Worm (Caenorhabditis elegans) whole organism, L3 larva: ENCODE data around the gene vgln-1.

Experiments used
- R02D3.7 ChIP-seq: fragments of 150-350 bp; optimal IDR thresholded peaks from 2 replicates; lab custom pipeline; 2014; ENCODE audit warnings: missing biosample characterization, missing genetic modification characterization
- ZK546.5 ChIP-seq: sonication (generic microtip); optimal IDR thresholded peaks from 2 replicates; lab custom pipeline; 2017; ENCODE audit warnings: missing biosample characterization, missing genetic modification characterization
- ceh-16 ChIP-seq: sonication (generic microtip); optimal IDR thresholded peaks from 2 replicates; lab custom pipeline; 2017; ENCODE audit warnings: missing biosample characterization, missing genetic modification characterization
- ceh-28 ChIP-seq: fragments of 150-350 bp; optimal IDR thresholded peaks from 2 replicates; lab custom pipeline; 2014; ENCODE audit warnings: missing biosample characterization, missing genetic modification reagents, missing genetic modification characterization
- ceh-9 ChIP-seq: sonication (generic microtip); optimal IDR thresholded peaks from 2 replicates; lab custom pipeline; 2018; ENCODE audit warnings: missing biosample characterization, missing genetic modification characterization
- daf-12 ChIP-seq: fragments of 150-350 bp; optimal IDR thresholded peaks from 2 replicates; lab custom pipeline; 2014; ENCODE audit warnings: missing biosample characterization, missing genetic modification reagents, missing genetic modification characterization
- egl-27 ChIP-seq: sonication (generic microtip); optimal IDR thresholded peaks from 4 replicates; lab custom pipeline; 2017; ENCODE audit warnings: missing biosample characterization, missing genetic modification reagents, missing genetic modification characterization
- egl-5 ChIP-seq: fragments of 150-350 bp; optimal IDR thresholded peaks from 2 replicates; lab custom pipeline; 2017; ENCODE audit warnings: missing biosample characterization, missing genetic modification reagents, missing genetic modification characterization, inconsistent platforms
- elt-1 ChIP-seq: fragments of 150-350 bp; optimal IDR thresholded peaks from 2 replicates; lab custom pipeline; 2014; ENCODE audit warnings: missing biosample characterization, missing genetic modification characterization
- elt-2 ChIP-seq: sonication (generic microtip); optimal IDR thresholded peaks from 2 replicates; lab custom pipeline; 2016; ENCODE audit warnings: missing genetic modification reagents, mild to moderate bottlenecking, missing genetic modification characterization, missing compliant biosample characterization
- fkh-10 ChIP-seq: sonication (generic microtip); optimal IDR thresholded peaks from 2 replicates; lab custom pipeline; 2017; ENCODE audit warnings: missing biosample characterization, missing genetic modification reagents, missing genetic modification characterization
- fkh-2 ChIP-seq: fragments of 150-350 bp; optimal IDR thresholded peaks from 2 replicates; lab custom pipeline; 2014; ENCODE audit warnings: missing biosample characterization, missing genetic modification reagents, missing genetic modification characterization
- fos-1 ChIP-seq: fragments of 150-350 bp; optimal IDR thresholded peaks from 2 replicates; lab custom pipeline; 2014; ENCODE audit warnings: missing biosample characterization, missing genetic modification characterization
- hmg-11 ChIP-seq: sonication (generic microtip); optimal IDR thresholded peaks from 2 replicates; lab custom pipeline; 2016; ENCODE audit warnings: missing genetic modification characterization, missing compliant biosample characterization
- jun-1 ChIP-seq: fragments of 150-350 bp; optimal IDR thresholded peaks from 2 replicates; lab custom pipeline; 2014; ENCODE audit warnings: missing biosample characterization, missing genetic modification reagents, missing genetic modification characterization
- lin-15B ChIP-seq: fragments of 150-350 bp; optimal IDR thresholded peaks from 2 replicates; lab custom pipeline; 2014; ENCODE audit warnings: missing biosample characterization, missing genetic modification characterization
- lin-39 ChIP-seq: fragments of 150-350 bp; optimal IDR thresholded peaks from 2 replicates; lab custom pipeline; 2018; ENCODE audit warnings: missing biosample characterization, missing genetic modification reagents, missing genetic modification characterization
- lsy-12 ChIP-seq: sonication (generic microtip); optimal IDR thresholded peaks from 2 replicates; lab custom pipeline; 2016; ENCODE audit warnings: mild to moderate bottlenecking, missing genetic modification characterization, missing compliant biosample characterization
- mdl-1 ChIP-seq: fragments of 150-350 bp; optimal IDR thresholded peaks from 2 replicates; lab custom pipeline; 2014; ENCODE audit warnings: missing biosample characterization, missing genetic modification characterization
- nfya-1 ChIP-seq: sonication (generic microtip); optimal IDR thresholded peaks from 2 replicates; lab custom pipeline; 2017; ENCODE audit warnings: missing genetic modification characterization, mild to moderate bottlenecking, missing compliant biosample characterization, antibody characterized with exemption, moderate library complexity; ENCODE audit not compliant: insufficient read depth
- nhr-11 ChIP-seq: fragments of 150-350 bp; optimal IDR thresholded peaks from 2 replicates; lab custom pipeline; 2014; ENCODE audit warnings: missing biosample characterization, missing genetic modification characterization
- nhr-12 ChIP-seq: fragments of 150-350 bp; optimal IDR thresholded peaks from 2 replicates; lab custom pipeline; 2014; ENCODE audit warnings: missing biosample characterization, missing genetic modification characterization
- nhr-23 ChIP-seq: fragments of 150-350 bp; optimal IDR thresholded peaks from 2 replicates; lab custom pipeline; 2014; ENCODE audit warnings: missing biosample characterization, missing genetic modification reagents, missing genetic modification characterization
- nhr-237 ChIP-seq: fragments of 150-350 bp; optimal IDR thresholded peaks from 2 replicates; lab custom pipeline; 2014; ENCODE audit warnings: missing biosample characterization, missing genetic modification characterization
- nhr-25 ChIP-seq: sonication (generic microtip); optimal IDR thresholded peaks from 2 replicates; lab custom pipeline; 2017; ENCODE audit warnings: missing biosample characterization, missing genetic modification characterization
- nhr-28 ChIP-seq: fragments of 150-350 bp; optimal IDR thresholded peaks from 2 replicates; lab custom pipeline; 2014; ENCODE audit warnings: missing biosample characterization, missing genetic modification characterization
- nhr-43 ChIP-seq: sonication (generic microtip); optimal IDR thresholded peaks from 2 replicates; lab custom pipeline; 2016; ENCODE audit warnings: mild to moderate bottlenecking, missing genetic modification characterization, missing compliant biosample characterization; ENCODE audit not compliant: poor library complexity, severe bottlenecking
- nhr-67 ChIP-seq: fragments of 150-350 bp; optimal IDR thresholded peaks from 2 replicates; lab custom pipeline; 2014; ENCODE audit warnings: missing biosample characterization, missing genetic modification characterization
- nhr-77 ChIP-seq: fragments of 150-350 bp; optimal IDR thresholded peaks from 2 replicates; lab custom pipeline; 2014; ENCODE audit warnings: missing biosample characterization, missing genetic modification characterization
- pha-4 ChIP-seq: fragments of 150-350 bp; optimal IDR thresholded peaks from 2 replicates; lab custom pipeline; 2014; ENCODE audit warnings: missing biosample characterization, missing genetic modification reagents, missing genetic modification characterization
- pqm-1 ChIP-seq: fragments of 150-350 bp; optimal IDR thresholded peaks from 2 replicates; lab custom pipeline; 2017; ENCODE audit warnings: missing biosample characterization, missing genetic modification characterization, inconsistent platforms
- tbx-2 ChIP-seq: sonication (generic microtip); optimal IDR thresholded peaks from 2 replicates; lab custom pipeline; 2016; ENCODE audit warnings: mild to moderate bottlenecking, missing genetic modification characterization, missing compliant biosample characterization
- unc-39 ChIP-seq: sonication (generic microtip); optimal IDR thresholded peaks from 4 replicates; lab custom pipeline; 2017; ENCODE audit warnings: missing biosample characterization, missing genetic modification characterization
- zag-1 ChIP-seq: fragments of 150-350 bp; optimal IDR thresholded peaks from 2 replicates; lab custom pipeline; 2014; ENCODE audit warnings: missing biosample characterization, missing genetic modification characterization
- ztf-11 ChIP-seq: fragments of 150-350 bp; optimal IDR thresholded peaks from 2 replicates; lab custom pipeline; 2014; ENCODE audit warnings: missing biosample characterization, missing genetic modification characterization
- ztf-4 ChIP-seq: fragments of 150-350 bp; optimal IDR thresholded peaks from 2 replicates; lab custom pipeline; 2014; ENCODE audit warnings: missing biosample characterization, missing genetic modification characterization

Gene vgln-1

DNA sequence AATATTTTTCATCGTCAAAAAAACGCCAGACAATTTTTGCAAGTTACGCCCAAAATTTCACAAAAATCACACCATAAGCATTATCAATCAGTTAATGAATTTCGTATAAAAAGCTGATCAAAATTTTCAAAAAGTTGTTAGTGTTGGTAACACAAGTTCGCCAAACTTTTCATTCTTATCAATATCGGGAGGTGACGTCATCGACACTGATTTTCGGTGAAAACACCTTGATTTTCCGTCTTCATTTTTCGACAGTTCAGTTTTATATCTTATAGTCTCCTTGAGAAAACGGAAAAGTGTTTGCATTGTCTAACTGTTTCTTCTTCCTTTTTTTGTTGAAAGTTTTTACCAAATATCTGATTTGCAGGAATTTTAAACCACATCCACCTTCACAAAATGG is 10.1 kb downstream of the vgln-1 start, which contains the start of gene C08H9.15:
Gene C08H9.15 (plus strand): TSS at position 368 of the 400 bp plus-strand sequence.
- TF ChIP-seq nhr-25 (peak; percentile 30), mdl-1 (no peak), nfya-1 (tag; lab: Kevin White, UChicago) (no peak)

DNA sequence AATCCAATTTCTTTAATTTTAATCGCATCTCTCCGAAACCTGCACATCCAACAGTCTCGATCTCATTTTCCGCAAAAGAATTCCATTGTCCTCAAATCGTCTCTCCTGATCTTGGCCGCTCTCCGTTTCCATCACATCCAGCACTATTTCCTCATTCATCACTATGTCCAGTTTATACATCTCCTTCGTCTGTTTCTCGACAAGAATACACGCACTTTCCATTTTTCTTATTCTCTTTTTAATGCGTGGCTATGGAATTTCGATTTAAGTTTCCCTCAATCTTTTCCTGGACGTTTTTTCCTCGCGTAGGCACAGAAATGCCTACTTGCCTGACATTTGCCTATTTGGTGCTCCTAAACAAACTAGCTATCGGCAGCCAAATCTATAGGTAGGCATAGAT is 11.1 kb downstream of the vgln-1 start:
- TF ChIP-seq nhr-43, result no peak
- TF ChIP-seq nfya-1 (tag; lab: Kevin White, UChicago), result no peak
- TF ChIP-seq nhr-25, result no peak
- peak; percentile 32 for TF ChIP-seq nhr-23 (tag; lab: Kevin White, UChicago)
- TF ChIP-seq unc-39, result no peak
- no peak for TF ChIP-seq ztf-11 (tag; lab: Kevin White, UChicago)
- no peak for TF ChIP-seq ztf-4 (tag; lab: Kevin White, UChicago)

DNA sequence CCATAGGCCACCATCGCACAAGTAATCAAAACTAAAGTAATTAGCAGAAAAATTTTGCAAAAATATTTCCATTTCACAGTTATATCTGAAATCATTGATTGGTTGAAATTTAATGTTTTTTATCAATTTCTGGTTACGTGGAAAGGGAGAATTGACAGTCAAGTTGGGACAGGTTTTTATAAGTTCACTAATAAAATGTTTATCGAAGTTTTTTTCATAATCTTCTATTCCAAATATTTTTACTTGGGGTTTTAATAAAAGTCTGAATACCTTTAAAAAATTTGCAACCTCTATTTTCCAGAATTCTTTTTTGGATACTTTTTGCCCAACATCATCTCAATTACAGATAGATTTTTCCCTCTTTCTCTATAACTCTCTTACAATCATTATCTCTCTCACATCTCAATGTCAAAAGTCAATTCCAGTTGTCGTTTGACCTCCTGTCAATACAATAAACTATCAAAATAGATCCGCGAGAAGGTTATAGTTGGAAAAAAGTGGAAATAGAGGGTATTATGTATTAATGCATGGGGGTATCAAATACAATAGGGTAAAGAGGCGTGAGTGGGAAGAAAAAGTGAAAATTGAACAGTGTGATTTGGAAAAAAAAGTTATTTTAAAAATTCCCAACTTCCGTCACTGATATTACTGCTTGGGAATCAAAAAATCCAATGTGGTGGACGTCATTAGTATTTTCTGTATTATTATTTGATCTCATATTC is 16.2 kb downstream of the vgln-1 start, which contains the start of the genes chil-2 and ctsa-3.2:
Gene chil-2 (minus strand): TSS at position 101 of the 722 bp plus-strand sequence.
Gene ctsa-3.2 (plus strand): TSS at position 672 of the 722 bp plus-strand sequence.
- TF ChIP-seq ceh-16 (no peak), egl-27 (tag; lab: Kevin White, UChicago) (no peak), nhr-237 (no peak), lin-39 (tag; lab: Kevin White, UChicago) (no peak), ceh-9 (tag; lab: Kevin White, UChicago) (no peak), tbx-2 (tag; lab: Kevin White, UChicago) (no peak), lin-15B (tag; lab: Kevin White, UChicago) (no peak), fos-1 (tag; lab: Kevin White, UChicago) (no peak), egl-5 (tag; lab: Kevin White, UChicago) (no peak), daf-12 (tag; lab: Kevin White, UChicago) (no peak), lsy-12 (tag; lab: Kevin White, UChicago) (no peak), pha-4 (tag; lab: Kevin White, UChicago) (no peak), pqm-1 (tag; lab: Kevin White, UChicago) (no peak), nhr-43 (no peak), unc-39 (no peak), nhr-11 (tag; lab: Kevin White, UChicago) (no peak), nfya-1 (tag; lab: Kevin White, UChicago) (no peak), elt-2 (tag; lab: Kevin White, UChicago) (no peak)

DNA sequence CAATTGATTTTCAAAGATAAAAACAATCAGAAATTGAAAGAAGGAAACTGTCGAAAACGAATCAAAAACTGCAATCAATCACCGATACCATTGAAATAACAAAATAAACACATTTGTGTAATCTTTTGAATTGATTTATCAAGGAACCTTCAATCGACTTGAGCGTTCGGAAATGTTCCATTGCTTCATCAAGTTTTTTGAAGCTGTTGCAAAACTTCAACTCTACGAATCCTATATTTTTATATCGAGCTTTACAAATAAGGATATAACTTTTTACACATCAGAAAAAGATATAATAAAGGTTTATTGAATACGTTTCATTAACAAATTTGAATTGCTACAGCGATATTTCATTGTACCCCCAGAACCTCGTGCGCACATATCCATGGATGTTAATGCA is 17.9 kb downstream of the vgln-1 start, which contains the start of gene chil-8:
Gene chil-8 (minus strand): TSS at position 101 of the 400 bp plus-strand sequence.
- TF ChIP-seq ceh-16 (no peak), fkh-10 (GFP tag; lab: Kevin White, UChicago) (no peak), pha-4 (tag; lab: Kevin White, UChicago) (no peak), nhr-11 (tag; lab: Kevin White, UChicago) (no peak), nhr-43 (no peak), ztf-11 (tag; lab: Kevin White, UChicago) (no peak), ceh-28 (tag; lab: Kevin White, UChicago) (no peak), fkh-2 (tag; lab: Kevin White, UChicago) (no peak), egl-5 (tag; lab: Kevin White, UChicago) (no peak), nhr-28 (tag; lab: Kevin White, UChicago) (no peak), mdl-1 (no peak), tbx-2 (tag; lab: Kevin White, UChicago) (no peak), nhr-77 (tag; lab: Kevin White, UChicago) (no peak), hmg-11 (tag; lab: Kevin White, UChicago) (no peak)

DNA sequence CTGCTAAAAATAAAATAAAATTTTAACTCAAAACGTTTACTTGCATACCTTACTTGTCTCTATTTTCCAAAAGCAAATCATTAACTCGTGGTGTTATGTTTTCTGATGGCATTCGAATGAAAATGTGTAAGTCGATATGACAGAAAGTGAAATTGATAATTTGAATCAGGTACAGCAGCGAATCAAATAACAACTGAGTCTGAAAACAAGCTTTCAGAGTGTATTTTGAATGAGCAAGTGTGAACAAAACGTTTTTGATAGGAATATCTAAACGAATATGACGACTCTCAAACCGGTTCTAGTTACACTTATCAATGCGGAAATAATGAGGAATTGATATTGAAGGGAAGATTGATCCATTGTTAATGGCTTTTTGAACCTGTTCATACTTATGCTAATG is 19.8 kb downstream of the vgln-1 start, which contains the start of gene chil-7:
Gene chil-7 (minus strand): TSS at position 112 of the 400 bp plus-strand sequence.
- TF ChIP-seq ztf-4 (tag; lab: Kevin White, UChicago) (no peak), zag-1 (tag; lab: Kevin White, UChicago) (no peak), nhr-237 (no peak), nhr-12 (tag; lab: Kevin White, UChicago) (no peak), mdl-1 (no peak), ztf-11 (tag; lab: Kevin White, UChicago) (no peak), jun-1 (tag; lab: Kevin White, UChicago) (no peak), elt-1 (tag; lab: Kevin White, UChicago) (no peak), elt-2 (tag; lab: Kevin White, UChicago) (no peak), ceh-16 (no peak), egl-5 (tag; lab: Kevin White, UChicago) (no peak), ZK546.5 (no peak), R02D3.7 (no peak), nhr-67 (tag; lab: Kevin White, UChicago) (no peak)
